Worm (Caenorhabditis elegans): ENCODE results near the gene T28C12.1.

The T28C12.1 gene

DNA sequence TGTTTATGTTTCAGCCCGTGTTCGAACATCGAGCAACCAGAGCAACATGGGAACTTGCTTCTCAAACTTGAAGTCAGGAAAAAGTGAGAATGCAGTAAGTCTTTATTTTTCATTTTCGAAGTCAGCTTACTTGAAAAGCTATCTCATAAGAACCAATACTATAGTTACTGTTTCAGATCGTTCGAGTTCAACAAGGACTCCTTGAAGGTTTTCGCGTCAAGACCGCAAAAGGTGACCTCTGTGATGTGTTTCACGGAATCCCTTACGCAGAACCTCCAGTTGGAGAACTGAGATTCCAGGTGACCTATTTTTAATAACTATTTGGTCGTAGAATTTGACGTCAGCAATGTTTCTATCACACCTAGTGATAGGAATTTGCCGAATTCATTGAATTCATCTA is 8.1 kb upstream of the T28C12.1 start:
- TF ChIP-seq ceh-13 (GFP tag; optimal IDR thresholded peaks at IDR 0.05) (no peak), pes-1 (GFP tag; IDR thresholded peaks at IDR 0.05) (no peak), hmbx-1 (tag; optimal IDR thresholded peaks at IDR 0.05) (no peak), flt-1 (GFP tag; IDR thresholded peaks at IDR 0.05) (no peak), ets-7 (tag; optimal IDR thresholded peaks at IDR 0.05) (no peak), B0310.2 (tag; optimal IDR thresholded peaks at IDR 0.05) (no peak), aly-1 (tag; optimal IDR thresholded peaks at IDR 0.05) (no peak), F13C5.2 (tag; optimal IDR thresholded peaks at IDR 0.05) (no peak), tra-4 (tag; optimal IDR thresholded peaks at IDR 0.05) (no peak), sea-1 (GFP tag; conservative IDR thresholded peaks at IDR 0.05) (no peak), tbx-11 (GFP tag; IDR thresholded peaks at IDR 0.05) (no peak), scrt-1 (GFP tag; IDR thresholded peaks at IDR 0.05) (no peak), tbx-37 (GFP tag; conservative IDR thresholded peaks at IDR 0.05) (no peak), ceh-36 (tag; optimal IDR thresholded peaks at IDR 0.05) (no peak), hmg-4 (GFP tag; optimal IDR thresholded peaks at IDR 0.05) (no peak), ama-1 (optimal IDR thresholded peaks at IDR 0.05) (no peak), hnd-1 (tag; optimal IDR thresholded peaks at IDR 0.05) (no peak)

- no peak for TF ChIP-seq ceh-36 (tag; optimal IDR thresholded peaks at IDR 0.05)
- TF ChIP-seq tbx-37 (GFP tag; conservative IDR thresholded peaks at IDR 0.05), result no peak
- no peak for TF ChIP-seq ama-1 (optimal IDR thresholded peaks at IDR 0.05)
- no peak for TF ChIP-seq B0310.2 (tag; optimal IDR thresholded peaks at IDR 0.05)
- no peak for TF ChIP-seq tra-4 (tag; optimal IDR thresholded peaks at IDR 0.05)
- TF ChIP-seq pes-1 (GFP tag; IDR thresholded peaks at IDR 0.05), result no peak
- no peak for TF ChIP-seq aly-1 (tag; optimal IDR thresholded peaks at IDR 0.05)
- no peak for TF ChIP-seq hnd-1 (tag; optimal IDR thresholded peaks at IDR 0.05)
- no peak for TF ChIP-seq ceh-13 (GFP tag; optimal IDR thresholded peaks at IDR 0.05)
- no peak for TF ChIP-seq F13C5.2 (tag; optimal IDR thresholded peaks at IDR 0.05)
- TF ChIP-seq sea-1 (GFP tag; conservative IDR thresholded peaks at IDR 0.05), result no peak
- TF ChIP-seq scrt-1 (GFP tag; IDR thresholded peaks at IDR 0.05), result no peak
- no peak for TF ChIP-seq ets-7 (tag; optimal IDR thresholded peaks at IDR 0.05)
- no peak for TF ChIP-seq flt-1 (GFP tag; IDR thresholded peaks at IDR 0.05)
- no peak for TF ChIP-seq hmbx-1 (tag; optimal IDR thresholded peaks at IDR 0.05)
- no peak for TF ChIP-seq hmg-4 (GFP tag; optimal IDR thresholded peaks at IDR 0.05)
- TF ChIP-seq tbx-11 (GFP tag; IDR thresholded peaks at IDR 0.05), result no peak
Observed at ce11 chrV:6326394-6326793, 5.3 kb upstream of the T28C12.1 start.

ce11 chrV:6326980-6327379 is 4.7 kb upstream of the T28C12.1 start, which contains the start of gene fbxa-202:
TSS of gene fbxa-202 (plus strand) at chrV:6327280.
- TF ChIP-seq ets-7 (tag; optimal IDR thresholded peaks at IDR 0.05) (no peak), tbx-11 (GFP tag; IDR thresholded peaks at IDR 0.05) (no peak), hmg-4 (GFP tag; optimal IDR thresholded peaks at IDR 0.05) (no peak), flt-1 (GFP tag; IDR thresholded peaks at IDR 0.05) (no peak), pes-1 (GFP tag; IDR thresholded peaks at IDR 0.05) (no peak), ceh-13 (GFP tag; optimal IDR thresholded peaks at IDR 0.05) (no peak), tbx-37 (GFP tag; conservative IDR thresholded peaks at IDR 0.05) (no peak), tra-4 (tag; optimal IDR thresholded peaks at IDR 0.05) (no peak), hmbx-1 (tag; optimal IDR thresholded peaks at IDR 0.05) (no peak), B0310.2 (tag; optimal IDR thresholded peaks at IDR 0.05) (no peak), scrt-1 (GFP tag; IDR thresholded peaks at IDR 0.05) (no peak), hnd-1 (tag; optimal IDR thresholded peaks at IDR 0.05) (no peak), sea-1 (GFP tag; conservative IDR thresholded peaks at IDR 0.05) (no peak), ceh-36 (tag; optimal IDR thresholded peaks at IDR 0.05) (no peak), F13C5.2 (tag; optimal IDR thresholded peaks at IDR 0.05) (no peak)

DNA sequence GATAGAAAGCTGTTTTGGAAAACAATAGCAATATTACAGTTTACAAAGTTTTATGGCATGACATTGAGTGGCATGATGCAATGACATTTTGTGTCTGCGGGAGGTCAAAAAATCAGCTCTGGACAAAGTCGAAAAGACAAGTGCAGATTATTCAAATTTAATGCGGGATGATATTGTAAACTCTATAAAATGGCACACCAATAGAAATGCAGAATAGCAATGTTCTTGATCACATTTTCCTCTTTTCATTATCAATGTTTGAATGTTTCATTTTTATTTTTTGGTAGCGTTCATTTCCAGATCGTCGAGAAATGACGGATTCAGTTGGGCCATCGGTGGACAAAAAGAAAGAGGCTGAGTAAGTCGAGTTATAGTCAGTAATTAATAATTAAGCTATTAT is 2.8 kb upstream of the T28C12.1 start, which contains the start of gene T28C12.2:
T28C12.2 (plus strand) TSS at position 301 of the 400 bp plus-strand sequence.
- no peak for TF ChIP-seq tbx-37 (GFP tag; conservative IDR thresholded peaks at IDR 0.05)
- TF ChIP-seq ceh-13 (GFP tag; optimal IDR thresholded peaks at IDR 0.05), result no peak
- no peak for TF ChIP-seq B0310.2 (tag; optimal IDR thresholded peaks at IDR 0.05)
- no peak for TF ChIP-seq ets-7 (tag; optimal IDR thresholded peaks at IDR 0.05)
- no peak for TF ChIP-seq F13C5.2 (tag; optimal IDR thresholded peaks at IDR 0.05)
- no peak for TF ChIP-seq ama-1 (optimal IDR thresholded peaks at IDR 0.05)
- TF ChIP-seq scrt-1 (GFP tag; IDR thresholded peaks at IDR 0.05), result no peak
- no peak for TF ChIP-seq ceh-36 (tag; optimal IDR thresholded peaks at IDR 0.05)
- TF ChIP-seq hnd-1 (tag; optimal IDR thresholded peaks at IDR 0.05), result no peak
- no peak for TF ChIP-seq tra-4 (tag; optimal IDR thresholded peaks at IDR 0.05)
- no peak for TF ChIP-seq tbx-11 (GFP tag; IDR thresholded peaks at IDR 0.05)
- TF ChIP-seq hmbx-1 (tag; optimal IDR thresholded peaks at IDR 0.05), result no peak
- TF ChIP-seq hmg-4 (GFP tag; optimal IDR thresholded peaks at IDR 0.05), result no peak
- no peak for TF ChIP-seq aly-1 (tag; optimal IDR thresholded peaks at IDR 0.05)
- TF ChIP-seq pes-1 (GFP tag; IDR thresholded peaks at IDR 0.05), result no peak
- TF ChIP-seq sea-1 (GFP tag; conservative IDR thresholded peaks at IDR 0.05), result no peak
- TF ChIP-seq flt-1 (GFP tag; IDR thresholded peaks at IDR 0.05), result no peak

DNA sequence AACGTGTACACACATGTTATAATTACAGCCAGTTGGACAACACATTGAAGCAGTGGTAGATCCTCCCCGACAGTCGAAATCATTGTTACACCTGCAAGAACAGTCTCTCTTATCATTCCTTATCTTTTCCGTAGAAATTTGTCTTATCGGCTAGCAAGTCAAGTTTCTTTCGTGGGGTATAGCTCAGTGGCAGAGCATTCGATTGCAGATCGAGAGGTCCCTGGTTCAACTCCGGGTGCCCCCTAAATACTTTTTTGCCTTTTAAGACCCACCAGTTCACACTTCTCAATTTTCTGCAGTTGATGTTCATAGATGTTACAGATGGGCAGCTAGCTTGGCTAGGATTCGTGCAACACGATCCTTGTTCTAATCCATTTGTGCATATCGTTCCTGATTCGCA is 3.5 kb downstream of the T28C12.1 start:
- no peak for TF ChIP-seq tra-4 (tag; optimal IDR thresholded peaks at IDR 0.05)
- TF ChIP-seq tbx-37 (GFP tag; conservative IDR thresholded peaks at IDR 0.05), result no peak
- TF ChIP-seq hmbx-1 (tag; optimal IDR thresholded peaks at IDR 0.05), result no peak
- no peak for TF ChIP-seq flt-1 (GFP tag; IDR thresholded peaks at IDR 0.05)
- TF ChIP-seq aly-1 (tag; optimal IDR thresholded peaks at IDR 0.05), result no peak
- TF ChIP-seq ets-7 (tag; optimal IDR thresholded peaks at IDR 0.05), result no peak
- TF ChIP-seq F13C5.2 (tag; optimal IDR thresholded peaks at IDR 0.05), result no peak
- TF ChIP-seq pes-1 (GFP tag; IDR thresholded peaks at IDR 0.05), result no peak
- no peak for TF ChIP-seq ceh-13 (GFP tag; optimal IDR thresholded peaks at IDR 0.05)

- no peak for TF ChIP-seq ceh-36 (tag; optimal IDR thresholded peaks at IDR 0.05)
- no peak for TF ChIP-seq pes-1 (GFP tag; IDR thresholded peaks at IDR 0.05)
- TF ChIP-seq flt-1 (GFP tag; IDR thresholded peaks at IDR 0.05), result no peak
- no peak for TF ChIP-seq ets-7 (tag; optimal IDR thresholded peaks at IDR 0.05)
- TF ChIP-seq B0310.2 (tag; optimal IDR thresholded peaks at IDR 0.05), result no peak
- no peak for TF ChIP-seq tra-4 (tag; optimal IDR thresholded peaks at IDR 0.05)
- no peak for TF ChIP-seq tbx-11 (GFP tag; IDR thresholded peaks at IDR 0.05)
- no peak for TF ChIP-seq aly-1 (tag; optimal IDR thresholded peaks at IDR 0.05)
- no peak for TF ChIP-seq hnd-1 (tag; optimal IDR thresholded peaks at IDR 0.05)
- no peak for TF ChIP-seq F13C5.2 (tag; optimal IDR thresholded peaks at IDR 0.05)
- TF ChIP-seq ceh-13 (GFP tag; optimal IDR thresholded peaks at IDR 0.05), result no peak
- TF ChIP-seq hmbx-1 (tag; optimal IDR thresholded peaks at IDR 0.05), result no peak
- TF ChIP-seq tbx-37 (GFP tag; conservative IDR thresholded peaks at IDR 0.05), result no peak
Observed at ce11 chrV:6336108-6336507, 4.4 kb downstream of the T28C12.1 start, which contains the start of gene T28C12.6. TSS of gene T28C12.6 (minus strand) at chrV:6336119.
